Worm (Caenorhabditis elegans) whole organism, early embryonic: ENCODE measurements around the gene tbcc-1.

Source experiments
- B0310.2 ChIP-seq: sonication (generic microtip); optimal IDR thresholded peaks from 2 replicates; lab custom pipeline; 2016; ENCODE audit warnings: mild to moderate bottlenecking, missing genetic modification characterization, missing compliant biosample characterization
- F13C5.2 ChIP-seq: sonication (generic microtip); optimal IDR thresholded peaks from 2 replicates; lab custom pipeline; 2017; ENCODE audit warnings: mild to moderate bottlenecking, missing genetic modification characterization, inconsistent platforms, missing compliant biosample characterization
- aly-1 ChIP-seq: sonication (generic microtip); optimal IDR thresholded peaks from 2 replicates; lab custom pipeline; 2016; ENCODE audit warnings: missing genetic modification characterization, missing compliant biosample characterization
- ama-1 ChIP-seq: fragments of 150-350 bp; optimal IDR thresholded peaks from 2 replicates; lab custom pipeline; 2014
- ceh-13 ChIP-seq: fragments of 200-800 bp; sonication (Bioruptor generic); optimal IDR thresholded peaks from 2 replicates; lab custom pipeline; 2018; ENCODE audit warnings: mild to moderate bottlenecking, missing genetic modification characterization, missing compliant biosample characterization
- ceh-36 ChIP-seq: sonication (generic microtip); optimal IDR thresholded peaks from 2 replicates; lab custom pipeline; 2016; ENCODE audit warnings: missing genetic modification characterization, inconsistent platforms, missing compliant biosample characterization
- ets-7 ChIP-seq: sonication (generic microtip); optimal IDR thresholded peaks from 2 replicates; lab custom pipeline; 2016; ENCODE audit warnings: missing genotype, missing genetic modification characterization, missing compliant biosample characterization
- flt-1 ChIP-seq: fragments of 200-800 bp; sonication (Bioruptor generic); IDR thresholded peaks from 2 replicates; pipeline ENCODE4 v1.3.6; 2022; ENCODE audit warnings: missing genetic modification characterization, missing compliant biosample characterization
- hmbx-1 ChIP-seq: sonication (generic microtip); optimal IDR thresholded peaks from 2 replicates; lab custom pipeline; 2016; ENCODE audit warnings: mild to moderate bottlenecking, missing genetic modification characterization, missing compliant biosample characterization
- hmg-4 ChIP-seq: fragments of 200-800 bp; sonication (Bioruptor generic); optimal IDR thresholded peaks from 2 replicates; lab custom pipeline; 2018; ENCODE audit warnings: mild to moderate bottlenecking, missing genetic modification characterization, missing compliant biosample characterization
- hnd-1 ChIP-seq: sonication (generic microtip); optimal IDR thresholded peaks from 2 replicates; lab custom pipeline; 2016; ENCODE audit warnings: missing genetic modification characterization, missing compliant biosample characterization
- pes-1 ChIP-seq: fragments of 200-800 bp; sonication (Bioruptor generic); IDR thresholded peaks from 2 replicates; pipeline ENCODE4 v1.3.6; 2022; ENCODE audit warnings: missing genetic modification reagents, missing genetic modification characterization, missing compliant biosample characterization
- scrt-1 ChIP-seq: fragments of 200-800 bp; sonication (Bioruptor generic); IDR thresholded peaks from 2 replicates; pipeline ENCODE4 v1.3.6; 2022; ENCODE audit warnings: missing genetic modification characterization, missing compliant biosample characterization
- sea-1 ChIP-seq: fragments of 200-800 bp; sonication (Bioruptor generic); conservative IDR thresholded peaks from 2 replicates; pipeline ENCODE4 v1.3.6; 2022; ENCODE audit warnings: missing genetic modification characterization, missing compliant biosample characterization
- tbx-11 ChIP-seq: fragments of 200-800 bp; sonication (Bioruptor generic); IDR thresholded peaks from 2 replicates; pipeline ENCODE4 v1.3.6; 2022; ENCODE audit warnings: missing genetic modification characterization, missing compliant biosample characterization
- tbx-37 ChIP-seq: fragments of 200-800 bp; sonication (Bioruptor generic); conservative IDR thresholded peaks from 2 replicates; pipeline ENCODE4 v1.3.6; 2022; ENCODE audit warnings: missing genetic modification reagents, missing genetic modification characterization, missing compliant biosample characterization
- tra-4 ChIP-seq: sonication (generic microtip); optimal IDR thresholded peaks from 2 replicates; lab custom pipeline; 2017; ENCODE audit warnings: missing genetic modification characterization, missing compliant biosample characterization

The tbcc-1 gene

ce11 chrIII:2787979-2788491, at the start of gene tbcc-1:
Gene tbcc-1 (plus strand): TSS chrIII:2788441.
- TF ChIP-seq ceh-36 (tag; lab: Kevin White, UChicago): no peak
- TF ChIP-seq pes-1 (GFP tag; lab: Robert Waterston, UW): no peak
- TF ChIP-seq aly-1 (tag; lab: Kevin White, UChicago): no peak
- TF ChIP-seq hmbx-1 (tag; lab: Kevin White, UChicago): no peak
- TF ChIP-seq tbx-37 (GFP tag; lab: Robert Waterston, UW): no peak
- TF ChIP-seq ceh-13: no peak
- TF ChIP-seq F13C5.2: no peak
- no peak for TF ChIP-seq ets-7
- no peak for TF ChIP-seq scrt-1

ce11 chrIII:2739469-2739868, 48.8 kb upstream of the tbcc-1 start, which contains the start of gene cest-25:
Gene cest-25 (minus strand): TSS chrIII:2739531.
- TF ChIP-seq tbx-37 (GFP tag; lab: Robert Waterston, UW): no peak
- no peak for TF ChIP-seq ceh-13
- TF ChIP-seq ceh-36 (tag; lab: Kevin White, UChicago): no peak
- no peak for TF ChIP-seq sea-1 (GFP tag; lab: Robert Waterston, UW)
- no peak for TF ChIP-seq ama-1 (lab: Kevin White, UChicago)
- TF ChIP-seq F13C5.2: no peak
- TF ChIP-seq B0310.2 (tag; lab: Kevin White, UChicago): no peak
- TF ChIP-seq ets-7: no peak
- no peak for TF ChIP-seq hmg-4 (GFP tag; lab: Kevin White, UChicago)
- no peak for TF ChIP-seq pes-1 (GFP tag; lab: Robert Waterston, UW)
- no peak for TF ChIP-seq hmbx-1 (tag; lab: Kevin White, UChicago)
- no peak for TF ChIP-seq hnd-1 (tag; lab: Kevin White, UChicago)

ce11 chrIII:2746553-2746952, 41.7 kb upstream of the tbcc-1 start, which contains the start of gene Y71H2AM.14:
Gene Y71H2AM.14 (minus strand): TSS chrIII:2746653.
- TF ChIP-seq sea-1 (GFP tag; lab: Robert Waterston, UW) (no peak), pes-1 (GFP tag; lab: Robert Waterston, UW) (no peak), hnd-1 (tag; lab: Kevin White, UChicago) (no peak), hmg-4 (GFP tag; lab: Kevin White, UChicago) (no peak), B0310.2 (tag; lab: Kevin White, UChicago) (no peak), ceh-36 (tag; lab: Kevin White, UChicago) (no peak), ama-1 (lab: Kevin White, UChicago) (no peak), hmbx-1 (tag; lab: Kevin White, UChicago) (no peak), tbx-11 (GFP tag; lab: Robert Waterston, UW) (no peak), flt-1 (GFP tag; lab: Robert Waterston, UW) (no peak), ets-7 (no peak), F13C5.2 (no peak), tra-4 (no peak), aly-1 (tag; lab: Kevin White, UChicago) (no peak), tbx-37 (GFP tag; lab: Robert Waterston, UW) (no peak), scrt-1 (no peak)

- TF ChIP-seq tbx-37 (GFP tag; lab: Robert Waterston, UW): no peak
- TF ChIP-seq B0310.2 (tag; lab: Kevin White, UChicago): no peak
- no peak for TF ChIP-seq tra-4
- no peak for TF ChIP-seq scrt-1
- TF ChIP-seq ceh-36 (tag; lab: Kevin White, UChicago): no peak
- no peak for TF ChIP-seq hnd-1 (tag; lab: Kevin White, UChicago)
- no peak for TF ChIP-seq tbx-11 (GFP tag; lab: Robert Waterston, UW)
- TF ChIP-seq sea-1 (GFP tag; lab: Robert Waterston, UW): no peak
- no peak for TF ChIP-seq F13C5.2
- no peak for TF ChIP-seq aly-1 (tag; lab: Kevin White, UChicago)
Measured at ce11 chrIII:2756260-2756659, 32.0 kb upstream of the tbcc-1 start, which contains the start of gene gldi-9. Gene gldi-9 (minus strand): TSS chrIII:2756360.

- TF ChIP-seq pes-1 (GFP tag; lab: Robert Waterston, UW) (no peak), ceh-36 (tag; lab: Kevin White, UChicago) (peak; percentile 91)
Measured at ce11 chrIII:2757478-2757877, 30.8 kb upstream of the tbcc-1 start.

ce11 chrIII:2758092-2758491, 30.1 kb upstream of the tbcc-1 start:
- TF ChIP-seq tra-4: no peak
- TF ChIP-seq sea-1 (GFP tag; lab: Robert Waterston, UW): no peak
- TF ChIP-seq F13C5.2: no peak
- no peak for TF ChIP-seq tbx-37 (GFP tag; lab: Robert Waterston, UW)
- TF ChIP-seq ceh-36 (tag; lab: Kevin White, UChicago): no peak
- no peak for TF ChIP-seq hnd-1 (tag; lab: Kevin White, UChicago)
- no peak for TF ChIP-seq ama-1 (lab: Kevin White, UChicago)
- no peak for TF ChIP-seq ets-7

ce11 chrIII:2759308-2759707, 28.9 kb upstream of the tbcc-1 start:
- no peak for TF ChIP-seq aly-1 (tag; lab: Kevin White, UChicago)
- TF ChIP-seq ets-7: no peak

- no peak for TF ChIP-seq F13C5.2
- TF ChIP-seq ama-1 (lab: Kevin White, UChicago): no peak
- no peak for TF ChIP-seq ceh-36 (tag; lab: Kevin White, UChicago)
Measured at ce11 chrIII:2760726-2761125, 27.5 kb upstream of the tbcc-1 start, which contains the start of gene pho-9. Gene pho-9 (minus strand): TSS chrIII:2760816.

- TF ChIP-seq tbx-11 (GFP tag; lab: Robert Waterston, UW) (peak; percentile 81), ama-1 (lab: Kevin White, UChicago) (no peak), hmbx-1 (tag; lab: Kevin White, UChicago) (peak; percentile 44), B0310.2 (tag; lab: Kevin White, UChicago) (peak; percentile 61), aly-1 (tag; lab: Kevin White, UChicago) (peak; percentile 80), sea-1 (GFP tag; lab: Robert Waterston, UW) (peak; percentile 86), hmg-4 (GFP tag; lab: Kevin White, UChicago) (peak; percentile 79), hnd-1 (tag; lab: Kevin White, UChicago) (peak; percentile 68), tbx-37 (GFP tag; lab: Robert Waterston, UW) (peak; percentile 79), ceh-13 (peak; percentile 70), scrt-1 (peak; percentile 84), pes-1 (GFP tag; lab: Robert Waterston, UW) (peak; percentile 87), F13C5.2 (peak; percentile 96), tra-4 (peak; percentile 55), ceh-36 (tag; lab: Kevin White, UChicago) (peak; percentile 75), flt-1 (GFP tag; lab: Robert Waterston, UW) (peak; percentile 73; the same call in 1 of the 2 replicates), ets-7 (peak; percentile 58)
Measured at ce11 chrIII:2768635-2769034, 19.6 kb upstream of the tbcc-1 start, which contains the start of gene swsn-3. Gene swsn-3 (minus strand): TSS chrIII:2768679.
